Worm (Caenorhabditis elegans) whole organism, early embryonic: Measurements from ENCODE around the gene F22E5.17.

ENCODE experiments used
- B0310.2 ChIP-seq: sonication (generic microtip); optimal IDR thresholded peaks from 2 replicates; lab custom pipeline; 2016; ENCODE audit warnings: mild to moderate bottlenecking, missing genetic modification characterization, missing compliant biosample characterization
- ama-1 ChIP-seq: fragments of 150-350 bp; optimal IDR thresholded peaks from 2 replicates; lab custom pipeline; 2014
- ets-7 ChIP-seq: sonication (generic microtip); optimal IDR thresholded peaks from 2 replicates; lab custom pipeline; 2016; ENCODE audit warnings: missing genotype, missing genetic modification characterization, missing compliant biosample characterization
- flt-1 ChIP-seq: fragments of 200-800 bp; sonication (Bioruptor generic); IDR thresholded peaks from 2 replicates; pipeline ENCODE4 v1.3.6; 2022; ENCODE audit warnings: missing genetic modification characterization, missing compliant biosample characterization
- hmg-4 ChIP-seq: fragments of 200-800 bp; sonication (Bioruptor generic); optimal IDR thresholded peaks from 2 replicates; lab custom pipeline; 2018; ENCODE audit warnings: mild to moderate bottlenecking, missing genetic modification characterization, missing compliant biosample characterization

- TF ChIP-seq ama-1 (lab: Kevin White, UChicago): no peak
- no peak for TF ChIP-seq ets-7 (tag; lab: Kevin White, UChicago)
- TF ChIP-seq flt-1 (GFP tag; lab: Robert Waterston, UW): no peak
- TF ChIP-seq hmg-4 (GFP tag; lab: Kevin White, UChicago): no peak
- TF ChIP-seq B0310.2 (tag; lab: Kevin White, UChicago): no peak
Measured at ce11 chrII:2702757-2703156, 24.9 kb downstream of the F22E5.17 start, which contains the start of gene sri-60.
